Worm (Caenorhabditis elegans): ENCODE results near the gene W04E12.7.

DNA sequence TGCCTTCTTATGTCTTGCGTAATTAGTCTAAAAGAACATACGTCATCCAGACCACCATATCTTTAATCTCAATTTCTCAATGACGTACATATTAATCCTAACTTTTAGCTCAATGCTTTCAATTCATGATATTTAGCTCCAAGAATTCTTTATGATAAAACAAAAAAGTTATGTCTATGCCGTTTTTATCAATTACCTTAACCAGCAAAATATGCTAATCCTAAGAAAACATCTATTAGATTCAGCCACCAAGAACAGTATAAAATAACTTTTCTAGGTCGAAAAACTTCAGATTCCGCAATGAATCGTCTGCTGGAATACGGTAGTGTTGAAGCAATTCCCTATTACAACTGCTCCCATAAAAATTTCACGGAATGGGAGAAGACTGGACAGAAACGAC is 46.5 kb upstream of the W04E12.7 start, which contains the start of gene srt-45:
- no peak for TF ChIP-seq ztf-29 (GFP tag; IDR thresholded peaks at IDR 0.05)
- TF ChIP-seq tab-1 (GFP tag; IDR thresholded peaks at IDR 0.05) = no peak
- no peak for TF ChIP-seq flt-1 (GFP tag; IDR thresholded peaks at IDR 0.05)
- TF ChIP-seq med-1 (GFP tag; optimal IDR thresholded peaks at IDR 0.05; ENCODE audit: insufficient read depth) = no peak
- no peak for TF ChIP-seq cog-1 (tag; optimal IDR thresholded peaks at IDR 0.05)
- no peak for TF ChIP-seq ztf-23 (GFP tag; IDR thresholded peaks at IDR 0.05)
- TF ChIP-seq T22C8.4 (GFP tag; IDR thresholded peaks at IDR 0.05) = no peak
